Worm (Caenorhabditis elegans) whole organism, L4 larva: ENCODE measurements around the gene swsn-6.

ENCODE experiments used
- R02D3.7 ChIP-seq: fragments of 150-350 bp; sonication (generic microtip); optimal IDR thresholded peaks from 3 replicates; lab custom pipeline; 2014; ENCODE audit warnings: missing biosample characterization, missing genetic modification characterization
- T26A8.4 ChIP-seq: fragments of 200-800 bp; sonication (Bioruptor generic); IDR thresholded peaks from 2 replicates; pipeline ENCODE4 v1.3.6; 2022; ENCODE audit warnings: missing genetic modification characterization, missing compliant biosample characterization
- ama-1 ChIP-seq: fragments of 150-350 bp; optimal IDR thresholded peaks from 2 replicates; lab custom pipeline; 2014; ENCODE audit warnings: inconsistent platforms, mixed read lengths
- ceh-82 ChIP-seq: sonication (generic microtip); optimal IDR thresholded peaks from 2 replicates; lab custom pipeline; 2017; ENCODE audit warnings: missing biosample characterization, missing genetic modification characterization
- daf-16 ChIP-seq, 3 experiments: sonication (generic microtip); optimal IDR thresholded peaks; 2 replicates each; lab custom pipeline; 2016 to 2017; ENCODE audit warnings: missing genetic modification characterization in 3 of 3, missing genetic modification reagents in 3 of 3, mild to moderate bottlenecking in 2 of 3, missing compliant biosample characterization in 2 of 3, missing biosample characterization in 1 of 3, moderate library complexity in 1 of 3
- dpl-1 ChIP-seq: fragments of 150-350 bp; optimal IDR thresholded peaks from 2 replicates; lab custom pipeline; 2014; ENCODE audit warnings: missing biosample characterization, missing genetic modification reagents, missing genetic modification characterization
- egl-27 ChIP-seq: sonication (generic microtip); optimal IDR thresholded peaks from 3 replicates; lab custom pipeline; 2017; ENCODE audit warnings: missing biosample characterization, missing genetic modification reagents, missing genetic modification characterization
- lsy-2 ChIP-seq, 2 experiments: fragments of 150-350 bp in 1 of 2; sonication (generic microtip) in 1 of 2; optimal IDR thresholded peaks; 2 replicates each; lab custom pipeline; 2014 to 2017; ENCODE audit warnings: missing biosample characterization in 2 of 2, missing genetic modification characterization in 2 of 2
- mep-1 ChIP-seq: fragments of 150-350 bp; sonication (generic microtip); optimal IDR thresholded peaks from 3 replicates; lab custom pipeline; 2014; ENCODE audit warnings: missing biosample characterization, missing genetic modification characterization
- mxl-2 ChIP-seq: fragments of 200-800 bp; sonication (Bioruptor generic); conservative IDR thresholded peaks from 2 replicates; pipeline ENCODE4 v1.3.6; 2022; ENCODE audit warnings: missing genetic modification reagents, missing genetic modification characterization, missing compliant biosample characterization
- nhr-77 ChIP-seq: fragments of 150-350 bp; optimal IDR thresholded peaks from 2 replicates; lab custom pipeline; 2014; ENCODE audit warnings: missing biosample characterization, missing genetic modification characterization
- pqm-1 ChIP-seq: sonication (generic microtip); optimal IDR thresholded peaks from 2 replicates; lab custom pipeline; 2017; ENCODE audit warnings: missing biosample characterization, missing genetic modification characterization
- snpc-4 ChIP-seq: fragments of 150-350 bp; optimal IDR thresholded peaks from 2 replicates; lab custom pipeline; 2014; ENCODE audit warnings: missing biosample characterization, missing genetic modification characterization
- ztf-11 ChIP-seq: fragments of 150-350 bp; optimal IDR thresholded peaks from 2 replicates; lab custom pipeline; 2014; ENCODE audit warnings: missing biosample characterization, missing genetic modification characterization

DNA sequence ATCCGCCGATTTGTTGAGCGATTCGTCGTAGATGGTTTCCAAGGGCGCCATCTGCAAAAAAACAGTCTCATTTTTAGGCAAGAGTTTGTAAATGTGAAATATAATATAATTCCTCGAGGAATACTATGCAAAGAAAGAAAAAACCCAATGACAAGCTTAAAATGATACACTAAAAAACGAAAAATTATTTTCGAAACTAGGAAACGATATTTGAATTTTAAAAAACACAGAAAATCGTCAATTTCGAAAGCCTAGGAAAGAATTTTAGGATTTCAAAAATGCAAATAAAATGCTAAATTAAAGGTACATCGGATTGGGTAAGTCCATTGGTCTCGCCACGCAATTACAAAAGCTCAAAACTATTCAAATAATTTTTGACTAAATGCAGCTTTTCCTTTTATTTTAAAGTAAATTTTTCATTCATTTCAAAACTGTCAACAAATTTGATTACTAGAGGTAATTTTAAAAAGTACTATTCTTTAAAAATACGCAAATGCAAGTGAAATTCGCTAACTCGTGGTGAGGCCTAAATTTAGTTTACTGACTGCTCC lies 3.3 kb upstream of the swsn-6 start, which contains the start of the genes htp-1 and ZK616.5:
- no peak for TF ChIP-seq nhr-77
- no peak for TF ChIP-seq ama-1
- no peak for TF ChIP-seq mep-1 (tag; lab: Kevin White, UChicago)
- TF ChIP-seq snpc-4 (tag; lab: Kevin White, UChicago), result no peak
- no peak for TF ChIP-seq pqm-1
- TF ChIP-seq ceh-82 (tag; lab: Kevin White, UChicago), result no peak
- TF ChIP-seq mxl-2 (GFP tag; lab: Robert Waterston, UW), result no peak
- TF ChIP-seq R02D3.7 (tag; lab: Kevin White, UChicago), result no peak
- no peak for TF ChIP-seq daf-16 (GFP tag; optimal IDR thresholded peaks at IDR 0.05; lab: Kevin White, UChicago)
- no peak for TF ChIP-seq daf-16 (tag; optimal IDR thresholded peaks at IDR 0.05; lab: Kevin White, UChicago)
- no peak for TF ChIP-seq egl-27
- no peak for TF ChIP-seq lsy-2 (tag; optimal IDR thresholded peaks at IDR 0.05; lab: Kevin White, UChicago)
- TF ChIP-seq T26A8.4, result no peak
- TF ChIP-seq dpl-1 (GFP tag; lab: Kevin White, UChicago), result no peak
- no peak for TF ChIP-seq ztf-11 (tag; lab: Kevin White, UChicago)
